Worm (Caenorhabditis elegans) whole organism, L4/young adult: Measurements from ENCODE around the gene fbxa-6.

ENCODE experiments used
- W03F9.2 ChIP-seq: fragments of 150-350 bp; optimal IDR thresholded peaks from 2 replicates; lab custom pipeline; 2014; ENCODE audit warnings: missing biosample characterization, missing genetic modification characterization
- him-1 ChIP-seq: sonication (generic microtip); optimal IDR thresholded peaks from 2 replicates; lab custom pipeline; 2016; ENCODE audit warnings: missing genotype, missing genetic modification reagents, missing genetic modification characterization, missing compliant biosample characterization

DNA sequence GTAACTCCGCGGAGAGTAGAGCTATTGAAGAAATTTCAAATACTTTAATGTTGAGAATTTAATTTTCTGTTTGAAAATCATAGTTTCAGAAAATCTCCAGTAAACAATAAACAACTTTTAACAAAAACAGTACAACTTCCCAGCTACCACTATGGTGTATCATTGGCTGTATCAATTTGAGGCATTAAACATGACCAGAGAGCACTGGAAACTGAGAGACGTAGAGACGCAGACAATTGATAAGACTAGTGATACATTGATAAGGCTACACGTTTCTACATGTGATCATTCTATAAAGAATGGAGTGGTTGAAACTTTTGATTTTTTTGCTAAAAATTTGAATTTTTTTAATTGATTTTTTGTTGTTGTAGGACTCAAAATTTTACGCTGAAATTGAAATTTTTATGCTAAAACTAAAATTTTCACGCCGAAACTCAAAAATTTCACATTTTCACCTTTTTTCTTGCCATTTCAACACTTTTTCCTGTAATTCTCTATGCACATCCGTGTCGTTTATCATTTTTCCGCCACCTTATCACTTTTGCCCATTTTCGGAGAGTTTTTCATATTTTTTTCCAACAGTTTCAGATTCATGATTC, 12.4 kb upstream of the fbxa-6 start, which contains the start of gene H10E21.1:
- TF ChIP-seq him-1 (no peak), W03F9.2 (tag; lab: Kevin White, UChicago) (no peak)
